Fruit fly (Drosophila melanogaster) whole organism, embryonic: ENCODE results near the gene AlkB.

Experiments
- CG10147 ChIP-seq: fragments of 200-800 bp; sonication (Bioruptor generic); optimal IDR thresholded peaks from 2 replicates; lab custom pipeline; 2019; ENCODE audit warnings: missing biosample characterization, mild to moderate bottlenecking, missing genetic modification characterization, moderate library complexity
- CG10431 ChIP-seq: fragments of 200-800 bp; sonication (Bioruptor generic); optimal IDR thresholded peaks from 3 replicates; lab custom pipeline; 2018; ENCODE audit warnings: missing biosample characterization, mild to moderate bottlenecking, missing genetic modification characterization
- CG11085 ChIP-seq: fragments of 200-800 bp; sonication (Bioruptor generic); IDR thresholded peaks from 2 replicates; pipeline ENCODE4 v1.3.6; 2022; ENCODE audit warnings: missing biosample characterization, missing genetic modification characterization
- CG13775 ChIP-seq: fragments of 200-800 bp; sonication (Bioruptor generic); optimal IDR thresholded peaks from 3 replicates; lab custom pipeline; 2017; ENCODE audit warnings: missing biosample characterization, mild to moderate bottlenecking, missing genetic modification characterization
- CG14441 ChIP-seq: fragments of 200-800 bp; sonication (Bioruptor generic); IDR thresholded peaks from 2 replicates; pipeline ENCODE4 v1.3.6; 2022; ENCODE audit warnings: missing biosample characterization, missing genetic modification characterization
- CG1529 ChIP-seq: fragments of 200-800 bp; sonication (Bioruptor generic); optimal IDR thresholded peaks from 3 replicates; lab custom pipeline; 2018; ENCODE audit warnings: missing biosample characterization, missing genetic modification characterization
- CG15514 ChIP-seq: fragments of 200-800 bp; sonication (Bioruptor generic); optimal IDR thresholded peaks from 3 replicates; lab custom pipeline; 2017; ENCODE audit warnings: missing biosample characterization, missing genetic modification characterization, mild to moderate bottlenecking, moderate library complexity, missing genetic modification reagents
- CG16813 ChIP-seq: fragments of 200-800 bp; sonication (Bioruptor generic); IDR thresholded peaks from 3 replicates; pipeline ENCODE4 v1.3.6; 2022; ENCODE audit warnings: missing biosample characterization, missing genetic modification characterization; ENCODE audit not compliant: partially characterized antibody
- CG17328 ChIP-seq: fragments of 200-800 bp; sonication (Bioruptor generic); IDR thresholded peaks from 2 replicates; pipeline ENCODE4 v1.3.6; 2022; ENCODE audit warnings: missing biosample characterization, missing genetic modification characterization
- CG2120 ChIP-seq: fragments of 200-800 bp; sonication (Bioruptor generic); optimal IDR thresholded peaks from 3 replicates; lab custom pipeline; 2016; ENCODE audit warnings: missing biosample characterization, missing genetic modification characterization
- CG2678 ChIP-seq: fragments of 200-800 bp; sonication (Bioruptor generic); optimal IDR thresholded peaks from 3 replicates; lab custom pipeline; 2019; ENCODE audit warnings: missing biosample characterization, mild to moderate bottlenecking, missing genetic modification characterization, moderate library complexity
- CG34422 ChIP-seq: fragments of 200-800 bp; sonication (Bioruptor generic); IDR thresholded peaks from 3 replicates; pipeline ENCODE4 v1.3.6; 2022; ENCODE audit warnings: missing biosample characterization, missing genetic modification characterization
- CG3847 ChIP-seq: fragments of 200-800 bp; sonication (Bioruptor generic); IDR thresholded peaks from 2 replicates; pipeline ENCODE4 v1.3.6; 2022; ENCODE audit warnings: missing biosample characterization, missing genetic modification characterization
- CG42726 ChIP-seq: fragments of 200-800 bp; sonication (Bioruptor generic); IDR thresholded peaks from 2 replicates; pipeline ENCODE4 v1.3.6; 2022; ENCODE audit warnings: missing biosample characterization, missing genetic modification characterization; ENCODE audit not compliant: partially characterized antibody
- CG6791 ChIP-seq: fragments of 200-800 bp; sonication (Bioruptor generic); IDR thresholded peaks from 3 replicates; pipeline ENCODE4 v1.3.6; 2022; ENCODE audit warnings: missing biosample characterization, missing genetic modification characterization; ENCODE audit not compliant: partially characterized antibody
- CG6854 ChIP-seq: fragments of 200-800 bp; sonication (Bioruptor generic); optimal IDR thresholded peaks from 3 replicates; lab custom pipeline; 2017; ENCODE audit warnings: missing biosample characterization, mild to moderate bottlenecking, missing genetic modification characterization
- CG7839 ChIP-seq: fragments of 200-800 bp; sonication (Bioruptor generic); optimal IDR thresholded peaks from 3 replicates; lab custom pipeline; 2018; ENCODE audit warnings: missing biosample characterization, mild to moderate bottlenecking, missing genetic modification characterization, moderate library complexity
- CG7928 ChIP-seq: fragments of 200-800 bp; sonication (Bioruptor generic); optimal IDR thresholded peaks from 2 replicates; lab custom pipeline; 2017; ENCODE audit warnings: missing biosample characterization, mild to moderate bottlenecking, missing genetic modification characterization
- CG8478 ChIP-seq: fragments of >200 bp; optimal IDR thresholded peaks from 2 replicates; lab custom pipeline; 2018
- CHES-1-like ChIP-seq: fragments of 200-800 bp; sonication (Bioruptor generic); optimal IDR thresholded peaks from 2 replicates; lab custom pipeline; 2016; ENCODE audit warnings: missing biosample characterization, missing genetic modification characterization
- Deaf1 ChIP-seq: fragments of 200-800 bp; optimal IDR thresholded peaks from 3 replicates; lab custom pipeline; 2019; ENCODE audit warnings: missing biosample characterization, mild to moderate bottlenecking, missing genetic modification characterization, moderate library complexity
- Dref ChIP-seq: fragments of 200-800 bp; sonication (Bioruptor generic); IDR thresholded peaks from 2 replicates; pipeline ENCODE4 v1.3.6; 2022; ENCODE audit warnings: missing biosample characterization, missing genetic modification characterization
- HLH4C ChIP-seq: fragments of 200-800 bp; sonication (Bioruptor generic); IDR thresholded peaks from 3 replicates; pipeline ENCODE4 v1.3.6; 2022; ENCODE audit warnings: missing biosample characterization, missing genetic modification characterization; ENCODE audit not compliant: partially characterized antibody
- Hmr ChIP-seq: fragments of 200-800 bp; sonication (Bioruptor generic); optimal IDR thresholded peaks from 3 replicates; lab custom pipeline; 2017; ENCODE audit warnings: mild to moderate bottlenecking, missing biosample characterization, missing genetic modification reagents, missing genetic modification characterization
- MBD-R2 ChIP-seq: fragments of 200-800 bp; sonication (Bioruptor generic); IDR thresholded peaks from 2 replicates; pipeline ENCODE4 v1.3.6; 2022; ENCODE audit warnings: missing biosample characterization, missing genetic modification characterization
- Med ChIP-seq: fragments of 200-800 bp; sonication (Bioruptor generic); peaks from one replicate; lab custom pipeline; 2016; ENCODE audit warnings: missing biosample characterization, missing genetic modification characterization, mild to moderate bottlenecking, inconsistent platforms, moderate library complexity
- Nf-YC ChIP-seq: fragments of 200-800 bp; optimal IDR thresholded peaks from 3 replicates; lab custom pipeline; 2019; ENCODE audit warnings: missing biosample characterization, mild to moderate bottlenecking, missing genetic modification characterization, moderate library complexity
- Optix ChIP-seq: fragments of 200-800 bp; sonication (Bioruptor generic); IDR thresholded peaks from 3 replicates; pipeline ENCODE4 v1.3.6; 2022; ENCODE audit warnings: missing biosample characterization, missing genetic modification characterization
- Poxn ChIP-seq: fragments of 200-800 bp; sonication (Bioruptor generic); IDR thresholded peaks from 2 replicates; pipeline ENCODE4 v1.3.6; 2022; ENCODE audit warnings: missing biosample characterization, missing genetic modification characterization
- Sox102F ChIP-seq: fragments of 200-800 bp; sonication (Bioruptor generic); optimal IDR thresholded peaks from 2 replicates; lab custom pipeline; 2018; ENCODE audit warnings: missing biosample characterization, mild to moderate bottlenecking, missing genetic modification characterization, moderate library complexity
- YL-1 ChIP-seq: fragments of 200-800 bp; sonication (Bioruptor generic); optimal IDR thresholded peaks from 3 replicates; lab custom pipeline; 2017; ENCODE audit warnings: missing biosample characterization, mild to moderate bottlenecking, missing genetic modification characterization
- abd-A ChIP-seq: fragments of 200-800 bp; sonication (Bioruptor generic); optimal IDR thresholded peaks from 3 replicates; lab custom pipeline; 2019; ENCODE audit warnings: missing biosample characterization, mild to moderate bottlenecking, missing genetic modification characterization, moderate library complexity
- amos ChIP-seq: fragments of 200-800 bp; sonication (Bioruptor generic); IDR thresholded peaks from 2 replicates; pipeline ENCODE4 v1.3.6; 2022; ENCODE audit warnings: missing biosample characterization, missing genetic modification characterization; ENCODE audit not compliant: partially characterized antibody
- ato ChIP-seq: fragments of 200-800 bp; sonication (Bioruptor generic); IDR thresholded peaks from 2 replicates; pipeline ENCODE4 v1.3.6; 2022; ENCODE audit warnings: missing biosample characterization, missing genetic modification characterization; ENCODE audit not compliant: partially characterized antibody
- bcd ChIP-seq: fragments of 200-800 bp; sonication (Bioruptor generic); optimal IDR thresholded peaks from 2 replicates; lab custom pipeline; 2017; ENCODE audit warnings: missing biosample characterization, mild to moderate bottlenecking, missing genetic modification characterization
- chn ChIP-seq: fragments of 200-800 bp; sonication (Bioruptor generic); optimal IDR thresholded peaks from 2 replicates; lab custom pipeline; 2016; ENCODE audit warnings: missing biosample characterization, missing genetic modification characterization
- ci ChIP-seq: fragments of 200-800 bp; sonication (Bioruptor generic); IDR thresholded peaks from 3 replicates; pipeline ENCODE4 v1.3.6; 2022; ENCODE audit warnings: missing biosample characterization, missing genetic modification characterization
- dm ChIP-seq: fragments of 200-800 bp; sonication (Bioruptor generic); optimal IDR thresholded peaks from 3 replicates; lab custom pipeline; 2016; ENCODE audit warnings: missing biosample characterization, missing genetic modification characterization
- ems ChIP-seq: fragments of 200-800 bp; sonication (Bioruptor generic); optimal IDR thresholded peaks from 3 replicates; lab custom pipeline; 2016; ENCODE audit warnings: missing biosample characterization, missing genetic modification characterization
- hbn ChIP-seq: fragments of 200-800 bp; sonication (Bioruptor generic); IDR thresholded peaks from 2 replicates; pipeline ENCODE4 v1.3.6; 2022; ENCODE audit warnings: missing biosample characterization, missing genetic modification characterization; ENCODE audit not compliant: partially characterized antibody
- hkb ChIP-seq, 2 experiments: fragments of 200-800 bp in 1 of 2; fragments of >200 bp in 1 of 2; sonication (Bioruptor generic) in 1 of 2; IDR thresholded peaks in 1 of 2; optimal IDR thresholded peaks in 1 of 2; 2 replicates each; pipeline versions ENCODE4 v1.3.6 to Lab custom; 2017 to 2022; ENCODE audit warnings: missing biosample characterization in 1 of 2, missing genetic modification characterization in 1 of 2
- mirr ChIP-seq: fragments of 200-800 bp; sonication (Bioruptor generic); optimal IDR thresholded peaks from 3 replicates; lab custom pipeline; 2018; ENCODE audit warnings: missing biosample characterization, mild to moderate bottlenecking, missing genetic modification characterization
- nmo ChIP-seq: fragments of 200-800 bp; sonication (Bioruptor generic); optimal IDR thresholded peaks from 2 replicates; lab custom pipeline; 2018; ENCODE audit warnings: missing biosample characterization, mild to moderate bottlenecking, missing genetic modification characterization, moderate library complexity
- pan ChIP-seq, 4 experiments: fragments of >200 bp in 3 of 4; fragments of 200-800 bp in 1 of 4; sonication (Bioruptor generic) in 1 of 4; optimal IDR thresholded peaks in 3 of 4; IDR thresholded peaks in 1 of 4; 2 replicates each; pipeline versions ENCODE4 v1.3.6 to Lab custom; 2017 to 2022; ENCODE audit warnings: missing biosample characterization in 2 of 4, missing genetic modification characterization in 2 of 4, mixed read lengths in 1 of 4
- row ChIP-seq: fragments of 200-800 bp; sonication (Bioruptor generic); IDR thresholded peaks from 3 replicates; pipeline ENCODE4 v1.3.6; 2022; ENCODE audit warnings: missing biosample characterization, missing genetic modification characterization
- ssp ChIP-seq: fragments of 200-800 bp; sonication (Bioruptor generic); IDR thresholded peaks from 2 replicates; pipeline ENCODE4 v1.3.6; 2022; ENCODE audit warnings: missing biosample characterization, missing genetic modification characterization
- stwl ChIP-seq: fragments of 200-800 bp; sonication (Bioruptor generic); optimal IDR thresholded peaks from 3 replicates; lab custom pipeline; 2018; ENCODE audit warnings: missing biosample characterization, mild to moderate bottlenecking, missing genetic modification characterization, moderate library complexity
- tna ChIP-seq: fragments of 200-800 bp; sonication (Bioruptor generic); IDR thresholded peaks from 2 replicates; pipeline ENCODE4 v1.3.6; 2022; ENCODE audit warnings: missing biosample characterization, missing genetic modification characterization; ENCODE audit not compliant: partially characterized antibody

The AlkB gene

DNA sequence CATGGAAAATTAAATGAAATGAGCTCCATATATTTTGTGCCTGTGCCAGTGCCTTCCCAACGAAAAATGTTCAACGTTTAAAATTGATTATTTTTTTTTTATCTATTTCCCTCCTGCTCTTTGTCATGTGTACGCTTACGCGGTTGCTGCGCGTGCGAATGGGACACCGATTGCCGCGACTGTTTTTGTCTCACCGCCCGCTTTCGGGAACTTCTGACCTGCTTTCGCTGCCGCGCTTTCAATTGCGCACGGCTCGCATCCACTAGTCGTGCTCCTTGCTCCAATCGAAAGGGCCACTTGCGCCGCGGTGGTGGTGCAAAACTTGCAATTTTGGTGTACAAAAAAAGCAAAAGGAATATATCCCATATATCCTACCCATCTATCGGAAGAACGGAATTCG, 1.2 kb upstream of the AlkB start (continued):
- TF ChIP-seq stwl (tag; lab: Kevin White, UChicago) (no peak), chn (GFP tag; lab: Kevin White, UChicago) (peak; percentile 6), MBD-R2 (GFP tag; lab: Robert Waterston, UW) (peak; percentile 41), CG16813 (GFP tag; lab: Robert Waterston, UW) (0 out of 3 replicates have a peak, but pooled peaks have one; percentile 14), pan (optimal IDR thresholded peaks at IDR 0.05; lab: Kevin White, UChicago) (no peak), pan (GFP tag; optimal IDR thresholded peaks at IDR 0.05 in 1 of 2, IDR thresholded peaks at IDR 0.05 in 1 of 2) (peak in 1 of 2 experiments; percentile 69), Deaf1 (peak; percentile 7), hkb (optimal IDR thresholded peaks at IDR 0.05; lab: Kevin White, UChicago) (no peak), hkb (GFP tag; IDR thresholded peaks at IDR 0.05; lab: Robert Waterston, UW) (no peak), CG8478 (lab: Kevin White, UChicago) (peak; percentile 96), Dref (GFP tag; lab: Robert Waterston, UW) (peak; percentile 37; the same call in 1 of the 2 replicates), ato (GFP tag; lab: Robert Waterston, UW) (peak; percentile 41; the same call in 1 of the 2 replicates), ssp (GFP tag; lab: Robert Waterston, UW) (no peak), CG7839 (tag; lab: Kevin White, UChicago) (peak; percentile 27), ci (GFP tag; lab: Robert Waterston, UW) (peak; percentile 61; the same call in 2 of the 3 replicates), CG6791 (0 out of 3 replicates have a peak, but pooled peaks have one; percentile 27), Optix (GFP tag; lab: Robert Waterston, UW) (no peak), CG3847 (peak; percentile 31; the same call in 1 of the 2 replicates), CG2120 (GFP tag; lab: Kevin White, UChicago) (peak; percentile 25), CG11085 (no peak), Sox102F (GFP tag; lab: Kevin White, UChicago) (no peak), CG7928 (GFP tag; lab: Kevin White, UChicago) (no peak), row (GFP tag; lab: Robert Waterston, UW) (peak; percentile 43; the same call in 2 of the 3 replicates), nmo (peak; percentile 33), CG17328 (GFP tag; lab: Robert Waterston, UW) (peak; percentile 31; the same call in 1 of the 2 replicates), CG42726 (GFP tag; lab: Robert Waterston, UW) (peak; percentile 79; the same call in 1 of the 2 replicates), HLH4C (GFP tag; lab: Robert Waterston, UW) (peak; percentile 15; the same call in 1 of the 3 replicates), ems (GFP tag; lab: Kevin White, UChicago) (peak; percentile 11), bcd (peak; percentile 1), Poxn (GFP tag; lab: Robert Waterston, UW) (no peak), CG1529 (GFP tag; lab: Kevin White, UChicago) (peak; percentile 1), hbn (GFP tag; lab: Robert Waterston, UW) (0 out of 2 replicates have a peak, but pooled peaks have one; percentile 21), CG13775 (GFP tag; lab: Kevin White, UChicago) (no peak), CG6854 (no peak), abd-A (peak; percentile 63), Med (GFP tag; lab: Kevin White, UChicago) (peak; percentile 72), CHES-1-like (GFP tag; lab: Kevin White, UChicago) (peak; percentile 47), Nf-YC (peak; percentile 73), CG14441 (peak; percentile 40; the same call in 1 of the 2 replicates), YL-1 (GFP tag; lab: Kevin White, UChicago) (peak; percentile 95), CG10431 (GFP tag; lab: Kevin White, UChicago) (peak; percentile 28), dm (GFP tag; lab: Kevin White, UChicago) (peak; percentile 29), amos (peak; percentile 49; the same call in 1 of the 2 replicates), CG2678 (peak; percentile 11), CG34422 (GFP tag; lab: Robert Waterston, UW) (peak; percentile 85), mirr (peak; percentile 20), CG10147 (GFP tag; lab: Kevin White, UChicago) (peak; percentile 26), tna (0 out of 2 replicates have a peak, but pooled peaks have one; percentile 23), Hmr (GFP tag; lab: Kevin White, UChicago) (peak; percentile 61), CG15514 (GFP tag; lab: Kevin White, UChicago) (peak; percentile 24)
